Worm (Caenorhabditis elegans): ENCODE results near the gene T24G10.2.

The T24G10.2 gene

DNA sequence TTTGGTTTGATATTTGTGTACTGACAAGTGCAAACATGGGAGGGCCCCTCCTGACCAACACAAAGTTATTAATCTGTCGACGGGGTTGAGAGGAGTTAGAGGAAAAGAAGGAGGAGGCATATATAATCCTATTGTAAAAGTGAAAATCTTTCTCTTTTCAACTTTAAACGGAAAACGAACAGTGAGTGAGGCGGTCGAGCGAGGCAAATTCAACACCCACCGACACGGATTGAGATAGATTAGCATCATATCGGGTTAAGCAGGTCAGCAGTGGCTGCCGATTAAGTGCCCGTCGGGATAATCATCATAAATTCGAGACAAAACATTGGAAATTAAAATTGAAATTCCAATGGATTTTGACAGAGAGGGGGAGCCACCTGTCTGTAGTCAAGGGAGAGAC is 6.3 kb downstream of the T24G10.2 start:
- TF ChIP-seq gmeb-2 (tag; optimal IDR thresholded peaks at IDR 0.05) (no peak), tbx-2 (tag; optimal IDR thresholded peaks at IDR 0.05) (peak; percentile 11)

DNA sequence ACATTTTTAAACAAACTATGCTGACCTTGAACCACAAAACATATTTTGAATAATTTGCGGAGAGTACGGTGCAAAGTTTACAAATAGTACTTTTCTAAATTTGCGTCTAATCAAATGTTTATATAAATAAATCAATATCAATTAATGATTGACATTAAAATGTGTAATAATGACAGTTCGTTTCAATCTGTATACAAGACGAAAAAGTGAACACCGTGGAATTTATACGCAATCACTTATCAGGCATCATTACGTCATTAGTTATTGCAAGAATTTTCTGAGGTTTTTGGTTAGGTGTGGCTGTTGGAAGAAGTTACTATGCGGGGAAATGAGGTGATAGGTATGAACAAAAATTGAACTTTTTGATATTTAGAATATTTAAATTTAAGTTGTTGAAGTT is 15.5 kb downstream of the T24G10.2 start:
- TF ChIP-seq odd-2 (tag; optimal IDR thresholded peaks at IDR 0.05) (no peak), ceh-34 (tag; optimal IDR thresholded peaks at IDR 0.05) (no peak), K02D7.2 (tag; optimal IDR thresholded peaks at IDR 0.05) (no peak), ceh-30 (tag; optimal IDR thresholded peaks at IDR 0.05) (no peak), unc-3 (GFP tag; conservative IDR thresholded peaks at IDR 0.05) (no peak), unc-3 (tag; optimal IDR thresholded peaks at IDR 0.05) (no peak), pqm-1 (tag; optimal IDR thresholded peaks at IDR 0.05) (no peak), pha-4 (tag; optimal IDR thresholded peaks at IDR 0.05) (no peak), ceh-2 (tag; optimal IDR thresholded peaks at IDR 0.05) (no peak), gmeb-2 (tag; optimal IDR thresholded peaks at IDR 0.05) (no peak), ceh-24 (tag; optimal IDR thresholded peaks at IDR 0.05) (no peak), ref-2 (tag; optimal IDR thresholded peaks at IDR 0.05) (no peak), ceh-18 (tag; optimal IDR thresholded peaks at IDR 0.05) (no peak), pros-1 (tag; optimal IDR thresholded peaks at IDR 0.05) (no peak), ceh-14 (tag; optimal IDR thresholded peaks at IDR 0.05) (no peak), ceh-48 (tag; optimal IDR thresholded peaks at IDR 0.05) (no peak), lim-6 (tag; optimal IDR thresholded peaks at IDR 0.05) (no peak), sox-2 (GFP tag; IDR thresholded peaks at IDR 0.05) (no peak), K09A11.1 (tag; optimal IDR thresholded peaks at IDR 0.05; ENCODE audit: insufficient read depth) (no peak), dmd-4 (tag; optimal IDR thresholded peaks at IDR 0.05; ENCODE audit: borderline replicate concordance) (no peak), ttx-3 (tag; optimal IDR thresholded peaks at IDR 0.05) (no peak)

ce11 chrIII:5424363-5424762 is 18.2 kb downstream of the T24G10.2 start:
- TF ChIP-seq pax-1 (tag; optimal IDR thresholded peaks at IDR 0.05) (peak; percentile 80), hlh-6 (tag; optimal IDR thresholded peaks at IDR 0.05) (no peak)

DNA sequence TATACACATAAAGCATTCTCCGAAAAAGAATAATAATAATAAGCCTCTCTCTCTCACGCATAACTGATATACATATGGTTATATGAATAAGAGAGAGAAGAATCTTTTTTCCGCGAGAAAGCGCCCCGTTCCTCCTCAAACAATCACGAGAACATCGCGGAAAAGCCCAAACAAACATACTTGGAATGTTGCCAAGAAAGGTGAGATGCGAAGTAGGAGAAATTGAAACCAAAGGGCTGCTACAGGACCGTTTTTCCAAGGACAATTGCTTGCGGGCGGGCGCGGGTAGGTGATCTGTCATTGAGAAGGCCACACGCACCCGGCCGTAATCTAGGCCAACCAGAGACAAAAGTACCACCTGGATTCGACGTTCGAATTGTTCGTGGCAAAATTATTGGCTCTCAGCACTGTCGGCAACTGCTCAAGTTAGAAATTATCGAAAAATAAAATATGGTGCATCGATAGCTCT is 18.9 kb downstream of the T24G10.2 start, which contains the start of gene dnj-24:
Gene dnj-24 (minus strand): TSS at position 419 of the 469 bp plus-strand sequence.
- TF ChIP-seq ceh-48 (tag; optimal IDR thresholded peaks at IDR 0.05) (no peak), pax-1 (tag; optimal IDR thresholded peaks at IDR 0.05) (peak; percentile 6)

- no peak for TF ChIP-seq pqm-1 (tag; optimal IDR thresholded peaks at IDR 0.05)
- TF ChIP-seq madf-2 (tag; optimal IDR thresholded peaks at IDR 0.05) = no peak
- no peak for TF ChIP-seq unc-55 (GFP tag; optimal IDR thresholded peaks at IDR 0.05)
- no peak for TF ChIP-seq mec-3 (tag; optimal IDR thresholded peaks at IDR 0.05; ENCODE audit: borderline replicate concordance)
- TF ChIP-seq npax-4 (tag; optimal IDR thresholded peaks at IDR 0.05) = no peak
- TF ChIP-seq sox-4 (tag; optimal IDR thresholded peaks at IDR 0.05) = no peak
- TF ChIP-seq pax-1 (tag; optimal IDR thresholded peaks at IDR 0.05) = no peak
Measured at ce11 chrIII:5422561-5423103, 19.9 kb downstream of the T24G10.2 start.

DNA sequence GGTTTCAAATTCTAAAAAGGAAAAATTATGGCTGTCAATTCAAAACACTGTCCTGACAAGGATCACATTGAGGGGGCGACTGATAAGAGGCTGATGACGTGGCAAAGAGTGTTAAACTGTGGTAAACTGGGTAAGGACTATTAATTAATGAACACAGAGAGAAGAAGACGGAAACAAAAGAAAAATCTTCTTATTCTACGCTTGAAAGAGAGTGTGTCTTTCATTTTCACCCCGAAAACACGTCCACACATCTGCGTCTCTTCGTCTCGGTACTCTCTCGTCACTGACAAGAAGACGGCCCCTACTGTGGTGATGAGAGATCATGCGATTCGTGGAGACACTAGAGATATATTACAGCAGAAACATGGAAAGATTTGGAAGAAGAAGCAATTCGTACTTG is 21.2 kb downstream of the T24G10.2 start:
- TF ChIP-seq sdc-2 (tag; optimal IDR thresholded peaks at IDR 0.05) = no peak
- TF ChIP-seq rnt-1 (tag; optimal IDR thresholded peaks at IDR 0.05) = no peak
- TF ChIP-seq nfya-1 (tag; optimal IDR thresholded peaks at IDR 0.05) = peak; percentile 9
- TF ChIP-seq ceh-19 (GFP tag; optimal IDR thresholded peaks at IDR 0.05) = no peak
- TF ChIP-seq ceh-31 (tag; optimal IDR thresholded peaks at IDR 0.05) = no peak
- TF ChIP-seq elt-2 (tag; optimal IDR thresholded peaks at IDR 0.05) = peak; percentile 18
- peak; percentile 31 for TF ChIP-seq unc-55 (GFP tag; optimal IDR thresholded peaks at IDR 0.05)

Data from whole organism, late embryonic.